Worm (Caenorhabditis elegans) whole organism, late embryonic: ENCODE data around the gene C55C3.8.

Source experiments
- F13H6.1 ChIP-seq: sonication (generic microtip); optimal IDR thresholded peaks from 2 replicates; lab custom pipeline; 2016; ENCODE audit warnings: missing genetic modification characterization, missing compliant biosample characterization
- ceh-19 ChIP-seq: fragments of 200-800 bp; sonication (Bioruptor generic); optimal IDR thresholded peaks from 2 replicates; lab custom pipeline; 2018; ENCODE audit warnings: mild to moderate bottlenecking, missing genetic modification characterization, missing compliant biosample characterization
- che-1 ChIP-seq: sonication (generic microtip); optimal IDR thresholded peaks from 2 replicates; lab custom pipeline; 2016; ENCODE audit warnings: mild to moderate bottlenecking, missing genetic modification characterization, missing compliant biosample characterization
- dve-1 ChIP-seq: sonication (generic microtip); optimal IDR thresholded peaks from 2 replicates; lab custom pipeline; 2017; ENCODE audit warnings: antibody characterized with exemption, mild to moderate bottlenecking, missing genetic modification characterization, missing compliant biosample characterization
- elt-2 ChIP-seq: sonication (generic microtip); optimal IDR thresholded peaks from 2 replicates; lab custom pipeline; 2016; ENCODE audit warnings: missing genetic modification reagents, missing genetic modification characterization, missing compliant biosample characterization
- fkh-10 ChIP-seq: fragments of 150-350 bp; optimal IDR thresholded peaks from 2 replicates; lab custom pipeline; 2014; ENCODE audit warnings: missing biosample characterization, missing genetic modification reagents, missing genetic modification characterization
- hlh-30 ChIP-seq: sonication (generic microtip); optimal IDR thresholded peaks from 2 replicates; lab custom pipeline; 2017; ENCODE audit warnings: antibody characterized with exemption, missing genetic modification characterization, missing compliant biosample characterization; ENCODE audit not compliant: insufficient read depth
- hlh-6 ChIP-seq: sonication (generic microtip); optimal IDR thresholded peaks from 2 replicates; lab custom pipeline; 2016; ENCODE audit warnings: missing genotype, missing genetic modification characterization, missing compliant biosample characterization
- lim-6 ChIP-seq: sonication (generic microtip); optimal IDR thresholded peaks from 2 replicates; lab custom pipeline; 2016; ENCODE audit warnings: missing genetic modification characterization, missing compliant biosample characterization
- nfya-1 ChIP-seq: sonication (generic microtip); optimal IDR thresholded peaks from 2 replicates; lab custom pipeline; 2017; ENCODE audit warnings: missing genetic modification characterization, mild to moderate bottlenecking, missing compliant biosample characterization, antibody characterized with exemption, moderate library complexity
- pqm-1 ChIP-seq: sonication (generic microtip); optimal IDR thresholded peaks from 2 replicates; lab custom pipeline; 2016; ENCODE audit warnings: missing genetic modification characterization, missing compliant biosample characterization
- ttx-3 ChIP-seq: sonication (generic microtip); optimal IDR thresholded peaks from 2 replicates; lab custom pipeline; 2016; ENCODE audit warnings: missing genetic modification reagents, missing genetic modification characterization, missing compliant biosample characterization
- unc-42 ChIP-seq: sonication (generic microtip); optimal IDR thresholded peaks from 2 replicates; lab custom pipeline; 2016; ENCODE audit warnings: missing genotype, missing genetic modification characterization, missing compliant biosample characterization

C55C3.8 gene

DNA sequence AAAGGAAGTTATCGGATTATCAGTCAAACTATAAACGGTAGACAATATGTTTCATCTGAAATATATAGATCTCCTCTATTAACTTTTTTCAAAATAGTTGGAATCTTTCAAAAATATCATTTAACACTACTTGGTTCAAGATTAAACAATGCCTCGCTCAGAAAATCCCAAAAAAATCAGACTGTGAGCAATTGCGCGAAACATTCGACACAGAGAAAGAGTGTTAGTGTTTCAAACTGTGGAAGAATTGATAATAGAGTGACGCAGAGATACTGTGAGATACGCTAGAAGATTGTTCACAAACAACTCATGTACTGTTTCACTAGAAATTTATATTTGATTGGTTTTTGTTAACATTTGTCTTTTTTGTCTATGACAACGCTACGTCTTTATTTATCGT is 50.2 kb downstream of the C55C3.8 start, which contains the start of gene chil-11:
chil-11 (plus strand) TSS at position 301 of the 400 bp plus-strand sequence.
- TF ChIP-seq F13H6.1 (tag; lab: Kevin White, UChicago): no peak
- no peak for TF ChIP-seq dve-1 (tag; lab: Kevin White, UChicago)
- TF ChIP-seq fkh-10 (GFP tag; lab: Kevin White, UChicago): no peak
- no peak for TF ChIP-seq pqm-1 (tag; lab: Kevin White, UChicago)
- no peak for TF ChIP-seq lim-6
- no peak for TF ChIP-seq hlh-6 (tag; lab: Kevin White, UChicago)
- no peak for TF ChIP-seq ttx-3 (tag; lab: Kevin White, UChicago)
- no peak for TF ChIP-seq ceh-19 (GFP tag; lab: Kevin White, UChicago)
- TF ChIP-seq unc-42 (tag; lab: Kevin White, UChicago): no peak
- TF ChIP-seq che-1: no peak
- no peak for TF ChIP-seq hlh-30 (tag; lab: Kevin White, UChicago)
- TF ChIP-seq, all 69 proteins: peak for 0

DNA sequence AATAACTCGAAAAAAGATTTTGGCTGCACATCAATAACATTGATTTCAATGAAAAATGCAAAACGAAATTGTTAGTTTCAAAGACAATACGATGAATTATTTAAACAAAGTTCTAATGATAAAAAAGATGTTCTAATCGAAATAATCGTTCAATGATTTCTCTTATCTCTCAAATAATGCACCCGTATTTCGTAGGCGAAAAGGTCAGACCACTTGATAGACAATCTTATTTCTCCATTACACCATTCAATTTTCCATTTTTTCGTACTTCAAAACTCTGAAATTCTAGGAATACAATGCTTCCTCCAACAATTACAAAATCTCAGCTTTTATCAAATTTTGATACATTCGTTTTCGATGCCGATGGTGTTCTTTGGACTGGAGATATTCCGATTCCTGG is 53.3 kb downstream of the C55C3.8 start, which contains the start of gene C45E5.1:
C45E5.1 (plus strand) TSS at position 290 of the 400 bp plus-strand sequence.
- TF ChIP-seq elt-2 (peak; percentile 14), nfya-1 (no peak)
